Worm (Caenorhabditis elegans): Measurements from ENCODE around the gene F19B10.4.

Gene F19B10.4

ce11 chrII:3711047-3711446 lies 51.2 kb downstream of the F19B10.4 start, which contains the start of gene fbxc-53:
TSS of gene fbxc-53 (plus strand) at chrII:3711291.
- TF ChIP-seq fkh-4 (tag; optimal IDR thresholded peaks at IDR 0.05; ENCODE audit: borderline replicate concordance), result no peak
- peak; percentile 77 for TF ChIP-seq dsc-1 (tag; optimal IDR thresholded peaks at IDR 0.05)
- TF ChIP-seq fkh-8 (tag; optimal IDR thresholded peaks at IDR 0.05), result peak; percentile 45
